Worm (Caenorhabditis elegans) whole organism, L2 larva: ENCODE results near the gene F41F3.3.

Source experiments
- C34F6.9 ChIP-seq: fragments of 150-350 bp; optimal IDR thresholded peaks from 2 replicates; lab custom pipeline; 2014; ENCODE audit warnings: missing biosample characterization, missing genetic modification characterization
- F13H6.1 ChIP-seq: sonication (generic microtip); optimal IDR thresholded peaks from 2 replicates; lab custom pipeline; 2016; ENCODE audit warnings: missing genetic modification characterization, missing compliant biosample characterization
- R02D3.7 ChIP-seq: fragments of 150-350 bp; optimal IDR thresholded peaks from 2 replicates; lab custom pipeline; 2014; ENCODE audit warnings: missing biosample characterization, missing genetic modification characterization
- Y55F3AM.14 ChIP-seq: fragments of 200-800 bp; sonication (Bioruptor generic); optimal IDR thresholded peaks from 2 replicates; lab custom pipeline; 2018; ENCODE audit warnings: mild to moderate bottlenecking, missing genetic modification characterization, missing compliant biosample characterization
- ZK546.5 ChIP-seq: sonication (generic microtip); optimal IDR thresholded peaks from 2 replicates; lab custom pipeline; 2017; ENCODE audit warnings: missing biosample characterization, missing genetic modification characterization
- aly-2 ChIP-seq: fragments of 150-350 bp; optimal IDR thresholded peaks from 2 replicates; lab custom pipeline; 2014; ENCODE audit warnings: missing biosample characterization, missing genetic modification characterization
- ama-1 ChIP-seq: fragments of 150-350 bp; optimal IDR thresholded peaks from 2 replicates; lab custom pipeline; 2018; ENCODE audit warnings: inconsistent platforms
- blmp-1 ChIP-seq: sonication (generic microtip); optimal IDR thresholded peaks from 2 replicates; lab custom pipeline; 2017; ENCODE audit warnings: missing genetic modification characterization, mild to moderate bottlenecking, missing compliant biosample characterization, antibody characterized with exemption, moderate library complexity; ENCODE audit not compliant: insufficient read depth
- ceh-16 ChIP-seq: fragments of 150-350 bp; optimal IDR thresholded peaks from 2 replicates; lab custom pipeline; 2014; ENCODE audit warnings: missing biosample characterization, missing genetic modification characterization
- ceh-82 ChIP-seq: fragments of 150-350 bp; optimal IDR thresholded peaks from 2 replicates; lab custom pipeline; 2014; ENCODE audit warnings: missing biosample characterization, missing genetic modification characterization
- crh-2 ChIP-seq: sonication (generic microtip); optimal IDR thresholded peaks from 2 replicates; lab custom pipeline; 2017; ENCODE audit warnings: missing biosample characterization, missing genetic modification characterization
- dmd-4 ChIP-seq: sonication (generic microtip); optimal IDR thresholded peaks from 2 replicates; lab custom pipeline; 2017; ENCODE audit warnings: missing biosample characterization, missing genetic modification characterization
- egl-27 ChIP-seq: sonication (generic microtip); optimal IDR thresholded peaks from 3 replicates; lab custom pipeline; 2017; ENCODE audit warnings: missing biosample characterization, missing genetic modification reagents, missing genetic modification characterization
- elt-1 ChIP-seq: fragments of 150-350 bp; optimal IDR thresholded peaks from 2 replicates; lab custom pipeline; 2014; ENCODE audit warnings: missing biosample characterization, missing genetic modification characterization
- fos-1 ChIP-seq: fragments of 150-350 bp; optimal IDR thresholded peaks from 2 replicates; lab custom pipeline; 2014; ENCODE audit warnings: missing biosample characterization, missing genetic modification characterization
- gmeb-1 ChIP-seq: fragments of 150-350 bp; optimal IDR thresholded peaks from 2 replicates; lab custom pipeline; 2014; ENCODE audit warnings: missing biosample characterization, missing genetic modification characterization
- lin-11 ChIP-seq: fragments of 150-350 bp; sonication (generic microtip); optimal IDR thresholded peaks from 2 replicates; lab custom pipeline; 2014; ENCODE audit warnings: missing biosample characterization, missing genetic modification characterization, inconsistent platforms, mixed read lengths
- lin-13 ChIP-seq: fragments of 150-350 bp; optimal IDR thresholded peaks from 2 replicates; lab custom pipeline; 2014; ENCODE audit warnings: missing biosample characterization, missing genetic modification reagents, missing genetic modification characterization
- lin-39 ChIP-seq: fragments of 150-350 bp; optimal IDR thresholded peaks from 2 replicates; lab custom pipeline; 2014; ENCODE audit warnings: missing biosample characterization, missing genetic modification reagents, missing genetic modification characterization
- lsy-2 ChIP-seq, 2 experiments: fragments of 150-350 bp in 1 of 2; sonication (generic microtip) in 1 of 2; optimal IDR thresholded peaks; 2 replicates each; lab custom pipeline; 2014 to 2017; ENCODE audit warnings: missing biosample characterization in 2 of 2, missing genetic modification characterization in 2 of 2
- mab-5 ChIP-seq: fragments of 150-350 bp; optimal IDR thresholded peaks from 2 replicates; lab custom pipeline; 2014; ENCODE audit warnings: missing biosample characterization, missing genetic modification characterization
- mbf-1 ChIP-seq: sonication (generic microtip); optimal IDR thresholded peaks from 2 replicates; lab custom pipeline; 2017; ENCODE audit warnings: missing biosample characterization, missing genetic modification characterization
- nhr-10 ChIP-seq: sonication (generic microtip); optimal IDR thresholded peaks from 2 replicates; lab custom pipeline; 2017; ENCODE audit warnings: missing biosample characterization, missing genetic modification characterization
- nhr-11 ChIP-seq: fragments of 150-350 bp; optimal IDR thresholded peaks from 2 replicates; lab custom pipeline; 2014; ENCODE audit warnings: missing biosample characterization, missing genetic modification characterization
- nhr-12 ChIP-seq: fragments of 150-350 bp; optimal IDR thresholded peaks from 2 replicates; lab custom pipeline; 2014; ENCODE audit warnings: missing biosample characterization, missing genetic modification characterization
- nhr-129 ChIP-seq: fragments of 150-350 bp; optimal IDR thresholded peaks from 2 replicates; lab custom pipeline; 2014; ENCODE audit warnings: missing biosample characterization, missing genetic modification characterization
- nhr-21 ChIP-seq: fragments of 150-350 bp; optimal IDR thresholded peaks from 2 replicates; lab custom pipeline; 2014; ENCODE audit warnings: missing biosample characterization, missing genetic modification characterization
- nhr-23 ChIP-seq: fragments of 150-350 bp; optimal IDR thresholded peaks from 2 replicates; lab custom pipeline; 2014; ENCODE audit warnings: missing biosample characterization, missing genetic modification reagents, missing genetic modification characterization
- nhr-237 ChIP-seq: fragments of 150-350 bp; optimal IDR thresholded peaks from 2 replicates; lab custom pipeline; 2014; ENCODE audit warnings: missing biosample characterization, missing genetic modification characterization
- nhr-25 ChIP-seq: fragments of 150-350 bp; sonication (generic microtip); optimal IDR thresholded peaks from 3 replicates; lab custom pipeline; 2014; ENCODE audit warnings: missing biosample characterization, missing genetic modification characterization
- nhr-6 ChIP-seq: fragments of 150-350 bp; optimal IDR thresholded peaks from 2 replicates; lab custom pipeline; 2014; ENCODE audit warnings: missing biosample characterization, missing genetic modification characterization
- nhr-77 ChIP-seq: fragments of 150-350 bp; optimal IDR thresholded peaks from 2 replicates; lab custom pipeline; 2014; ENCODE audit warnings: missing biosample characterization, missing genetic modification characterization
- peb-1 ChIP-seq: fragments of 150-350 bp; optimal IDR thresholded peaks from 2 replicates; lab custom pipeline; 2014; ENCODE audit warnings: missing biosample characterization, missing genetic modification characterization
- sma-3 ChIP-seq: sonication (generic microtip); optimal IDR thresholded peaks from 2 replicates; lab custom pipeline; 2016; ENCODE audit warnings: missing genetic modification reagents, missing genetic modification characterization, missing compliant biosample characterization
- sma-9 ChIP-seq, 2 experiments: fragments of 150-350 bp in 1 of 2; sonication (generic microtip) in 1 of 2; optimal IDR thresholded peaks; 2 replicates each; lab custom pipeline; 2014 to 2016; ENCODE audit warnings: missing genetic modification characterization in 2 of 2, mild to moderate bottlenecking in 1 of 2, missing biosample characterization in 1 of 2, missing compliant biosample characterization in 1 of 2, missing genetic modification reagents in 1 of 2, moderate library complexity in 1 of 2
- unc-55 ChIP-seq: fragments of 150-350 bp; sonication (generic microtip); optimal IDR thresholded peaks from 3 replicates; lab custom pipeline; 2014; ENCODE audit warnings: missing biosample characterization, missing genetic modification reagents, missing genetic modification characterization
- unc-62 ChIP-seq: fragments of 150-350 bp; optimal IDR thresholded peaks from 2 replicates; lab custom pipeline; 2014; ENCODE audit warnings: missing biosample characterization, missing genetic modification reagents, missing genetic modification characterization
- zag-1 ChIP-seq: fragments of 150-350 bp; optimal IDR thresholded peaks from 2 replicates; lab custom pipeline; 2014; ENCODE audit warnings: missing biosample characterization, missing genetic modification characterization
- ztf-1 ChIP-seq: fragments of 200-800 bp; sonication (Bioruptor generic); conservative IDR thresholded peaks from 2 replicates; pipeline ENCODE4 v1.3.6; 2022; ENCODE audit warnings: missing genetic modification characterization, missing compliant biosample characterization
- ztf-4 ChIP-seq: fragments of 150-350 bp; optimal IDR thresholded peaks from 2 replicates; lab custom pipeline; 2014; ENCODE audit warnings: missing biosample characterization, missing genetic modification characterization

F41F3.3 gene

DNA sequence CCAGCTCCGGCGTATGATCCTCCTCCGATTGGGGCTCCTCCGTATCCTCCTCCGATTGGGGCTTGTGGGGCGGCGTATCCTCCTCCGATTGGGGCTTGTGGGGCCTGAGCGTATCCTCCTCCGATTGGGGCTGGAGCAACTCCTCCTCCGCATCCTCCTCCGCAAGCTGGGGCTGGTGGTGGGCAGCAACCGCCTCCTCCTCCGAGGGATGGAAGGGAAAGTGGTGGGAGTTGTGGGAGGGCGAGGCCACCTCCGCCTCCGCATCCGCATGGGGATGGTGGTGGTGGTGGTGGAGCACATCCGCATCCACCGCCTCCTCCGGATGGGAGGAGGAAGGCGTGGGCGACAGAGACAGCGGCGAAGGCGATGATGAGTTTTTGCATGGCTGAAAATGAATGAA is at the start of gene F41F3.3:
TSS of gene F41F3.3 (minus strand) at position 383 of the 400 bp plus-strand sequence.
- TF ChIP-seq Y55F3AM.14 (peak; percentile 80), nhr-25 (no peak), crh-2 (tag; lab: Kevin White, UChicago) (no peak), ama-1 (lab: Kevin White, UChicago) (peak; percentile 74), nhr-21 (tag; lab: Kevin White, UChicago) (no peak), unc-62 (GFP tag; lab: Kevin White, UChicago) (no peak), F13H6.1 (peak; percentile 29), R02D3.7 (tag; lab: Kevin White, UChicago) (no peak), dmd-4 (no peak), fos-1 (no peak), blmp-1 (tag; lab: Kevin White, UChicago) (no peak), ztf-4 (tag; lab: Kevin White, UChicago) (no peak), ZK546.5 (tag; lab: Kevin White, UChicago) (no peak), ztf-1 (GFP tag; lab: Robert Waterston, UW) (no peak)
- TF ChIP-seq, all 48 proteins: peak for 3

ce11 chrV:4694466-4695092 is 46.5 kb upstream of the F41F3.3 start:
- peak; percentile 29 for TF ChIP-seq nhr-129 (tag; lab: Kevin White, UChicago)
- peak; percentile 8 for TF ChIP-seq C34F6.9
- TF ChIP-seq peb-1 (tag; lab: Kevin White, UChicago): no peak
- no peak for TF ChIP-seq ztf-1 (GFP tag; lab: Robert Waterston, UW)
- no peak for TF ChIP-seq blmp-1 (tag; lab: Kevin White, UChicago)
- no peak for TF ChIP-seq zag-1 (tag; lab: Kevin White, UChicago)
- TF ChIP-seq ztf-4 (tag; lab: Kevin White, UChicago): peak; percentile 6
- no peak for TF ChIP-seq R02D3.7 (tag; lab: Kevin White, UChicago)
- TF ChIP-seq nhr-12: no peak
- TF ChIP-seq nhr-11 (tag; lab: Kevin White, UChicago): no peak
- no peak for TF ChIP-seq lin-13 (GFP tag; lab: Kevin White, UChicago)
- TF ChIP-seq nhr-6 (tag; lab: Kevin White, UChicago): no peak
- TF ChIP-seq nhr-237 (tag; lab: Kevin White, UChicago): no peak
- TF ChIP-seq nhr-25: no peak
- no peak for TF ChIP-seq crh-2 (tag; lab: Kevin White, UChicago)
- TF ChIP-seq egl-27: no peak
- no peak for TF ChIP-seq sma-3 (GFP tag; lab: Kevin White, UChicago)
- no peak for TF ChIP-seq ceh-82 (tag; lab: Kevin White, UChicago)
- TF ChIP-seq F13H6.1: peak; percentile 33
- TF ChIP-seq lsy-2 (tag; optimal IDR thresholded peaks at IDR 0.05; lab: Kevin White, UChicago): peak in 1 of 2 experiments; percentile 20
- peak; percentile 26 for TF ChIP-seq unc-55
- TF ChIP-seq ama-1 (lab: Kevin White, UChicago): no peak
- no peak for TF ChIP-seq nhr-10
- no peak for TF ChIP-seq gmeb-1
- TF ChIP-seq ceh-16 (tag; lab: Kevin White, UChicago): no peak
- TF ChIP-seq nhr-23 (tag; lab: Kevin White, UChicago): peak; percentile 23
- TF ChIP-seq elt-1 (tag; lab: Kevin White, UChicago): peak; percentile 10
- peak; percentile 49 for TF ChIP-seq Y55F3AM.14
- no peak for TF ChIP-seq nhr-21 (tag; lab: Kevin White, UChicago)
- TF ChIP-seq aly-2: no peak
- no peak for TF ChIP-seq fos-1
- peak; percentile 20 for TF ChIP-seq mab-5
- TF ChIP-seq lin-11 (tag; lab: Kevin White, UChicago): no peak

DNA sequence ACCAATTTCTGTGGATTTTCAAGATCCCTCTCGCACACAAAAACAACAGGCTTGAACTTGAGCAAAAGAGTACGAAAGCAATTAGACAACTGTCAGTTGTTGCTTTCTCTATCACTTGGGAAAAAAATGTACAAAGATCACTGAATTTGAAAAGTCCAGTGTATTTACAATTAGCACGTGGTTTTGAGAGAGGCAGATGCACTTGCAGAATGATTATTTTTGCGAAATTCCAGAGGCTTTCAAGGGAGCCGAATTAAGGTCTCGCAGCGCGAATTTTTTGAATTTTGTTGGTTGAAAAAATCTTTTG is 45.2 kb upstream of the F41F3.3 start:
- TF ChIP-seq lin-39 (tag; lab: Kevin White, UChicago) (no peak), nhr-77 (tag; lab: Kevin White, UChicago) (no peak), elt-1 (tag; lab: Kevin White, UChicago) (no peak), mbf-1 (tag; lab: Kevin White, UChicago) (no peak), egl-27 (no peak), unc-55 (no peak), lsy-2 (tag; optimal IDR thresholded peaks at IDR 0.05; lab: Kevin White, UChicago) (peak in 1 of 2 experiments; percentile 39), ztf-1 (GFP tag; lab: Robert Waterston, UW) (no peak), gmeb-1 (no peak), blmp-1 (tag; lab: Kevin White, UChicago) (no peak), ZK546.5 (tag; lab: Kevin White, UChicago) (no peak), unc-62 (GFP tag; lab: Kevin White, UChicago) (no peak), dmd-4 (no peak), Y55F3AM.14 (no peak), sma-9 (GFP tag; optimal IDR thresholded peaks at IDR 0.05; lab: Kevin White, UChicago) (peak; percentile 62), sma-9 (tag; optimal IDR thresholded peaks at IDR 0.05; lab: Kevin White, UChicago) (no peak), nhr-129 (tag; lab: Kevin White, UChicago) (peak; percentile 62), crh-2 (tag; lab: Kevin White, UChicago) (no peak), nhr-11 (tag; lab: Kevin White, UChicago) (no peak), nhr-21 (tag; lab: Kevin White, UChicago) (no peak)
